Worm (Caenorhabditis elegans) whole organism, L3 larva: ENCODE data around the gene srh-174.

ENCODE experiments used
- R02D3.7 ChIP-seq: fragments of 150-350 bp; optimal IDR thresholded peaks from 2 replicates; lab custom pipeline; 2014; ENCODE audit warnings: missing biosample characterization, missing genetic modification characterization
- ama-1 ChIP-seq: fragments of 150-350 bp; optimal IDR thresholded peaks from 2 replicates; lab custom pipeline; 2018
- ceh-16 ChIP-seq: sonication (generic microtip); optimal IDR thresholded peaks from 2 replicates; lab custom pipeline; 2017; ENCODE audit warnings: missing biosample characterization, missing genetic modification characterization
- ceh-28 ChIP-seq: fragments of 150-350 bp; optimal IDR thresholded peaks from 2 replicates; lab custom pipeline; 2014; ENCODE audit warnings: missing biosample characterization, missing genetic modification reagents, missing genetic modification characterization
- ceh-82 ChIP-seq: fragments of 150-350 bp; optimal IDR thresholded peaks from 2 replicates; lab custom pipeline; 2014; ENCODE audit warnings: missing biosample characterization, missing genetic modification characterization
- ceh-9 ChIP-seq: sonication (generic microtip); optimal IDR thresholded peaks from 2 replicates; lab custom pipeline; 2018; ENCODE audit warnings: missing biosample characterization, missing genetic modification characterization
- daf-12 ChIP-seq: fragments of 150-350 bp; optimal IDR thresholded peaks from 2 replicates; lab custom pipeline; 2014; ENCODE audit warnings: missing biosample characterization, missing genetic modification reagents, missing genetic modification characterization
- egl-27 ChIP-seq: sonication (generic microtip); optimal IDR thresholded peaks from 4 replicates; lab custom pipeline; 2017; ENCODE audit warnings: missing biosample characterization, missing genetic modification reagents, missing genetic modification characterization
- egl-5 ChIP-seq: fragments of 150-350 bp; optimal IDR thresholded peaks from 2 replicates; lab custom pipeline; 2017; ENCODE audit warnings: missing biosample characterization, missing genetic modification reagents, missing genetic modification characterization, inconsistent platforms
- elt-1 ChIP-seq: fragments of 150-350 bp; optimal IDR thresholded peaks from 2 replicates; lab custom pipeline; 2014; ENCODE audit warnings: missing biosample characterization, missing genetic modification characterization
- elt-2 ChIP-seq: sonication (generic microtip); optimal IDR thresholded peaks from 2 replicates; lab custom pipeline; 2016; ENCODE audit warnings: missing genetic modification reagents, mild to moderate bottlenecking, missing genetic modification characterization, missing compliant biosample characterization
- elt-3 ChIP-seq, 3 experiments: fragments of 150-350 bp in 1 of 3; sonication (generic microtip) in 2 of 3; optimal IDR thresholded peaks; 2 replicates in 2 of 3; 4 replicates in 1 of 3; lab custom pipeline; 2014 to 2017; ENCODE audit warnings: missing biosample characterization in 3 of 3, missing genetic modification characterization in 3 of 3
- fkh-10 ChIP-seq: sonication (generic microtip); optimal IDR thresholded peaks from 2 replicates; lab custom pipeline; 2017; ENCODE audit warnings: missing biosample characterization, missing genetic modification reagents, missing genetic modification characterization
- fkh-2 ChIP-seq: fragments of 150-350 bp; optimal IDR thresholded peaks from 2 replicates; lab custom pipeline; 2014; ENCODE audit warnings: missing biosample characterization, missing genetic modification reagents, missing genetic modification characterization
- fos-1 ChIP-seq: fragments of 150-350 bp; optimal IDR thresholded peaks from 2 replicates; lab custom pipeline; 2014; ENCODE audit warnings: missing biosample characterization, missing genetic modification characterization
- lin-15B ChIP-seq: fragments of 150-350 bp; optimal IDR thresholded peaks from 2 replicates; lab custom pipeline; 2014; ENCODE audit warnings: missing biosample characterization, missing genetic modification characterization
- lin-39 ChIP-seq: fragments of 150-350 bp; optimal IDR thresholded peaks from 2 replicates; lab custom pipeline; 2018; ENCODE audit warnings: missing biosample characterization, missing genetic modification reagents, missing genetic modification characterization
- mdl-1 ChIP-seq: fragments of 150-350 bp; optimal IDR thresholded peaks from 2 replicates; lab custom pipeline; 2014; ENCODE audit warnings: missing biosample characterization, missing genetic modification characterization
- nfya-1 ChIP-seq: sonication (generic microtip); optimal IDR thresholded peaks from 2 replicates; lab custom pipeline; 2017; ENCODE audit warnings: missing genetic modification characterization, mild to moderate bottlenecking, missing compliant biosample characterization, antibody characterized with exemption, moderate library complexity; ENCODE audit not compliant: insufficient read depth
- nhr-11 ChIP-seq: fragments of 150-350 bp; optimal IDR thresholded peaks from 2 replicates; lab custom pipeline; 2014; ENCODE audit warnings: missing biosample characterization, missing genetic modification characterization
- nhr-12 ChIP-seq: fragments of 150-350 bp; optimal IDR thresholded peaks from 2 replicates; lab custom pipeline; 2014; ENCODE audit warnings: missing biosample characterization, missing genetic modification characterization
- nhr-23 ChIP-seq: fragments of 150-350 bp; optimal IDR thresholded peaks from 2 replicates; lab custom pipeline; 2014; ENCODE audit warnings: missing biosample characterization, missing genetic modification reagents, missing genetic modification characterization
- nhr-237 ChIP-seq: fragments of 150-350 bp; optimal IDR thresholded peaks from 2 replicates; lab custom pipeline; 2014; ENCODE audit warnings: missing biosample characterization, missing genetic modification characterization
- nhr-25 ChIP-seq: sonication (generic microtip); optimal IDR thresholded peaks from 2 replicates; lab custom pipeline; 2017; ENCODE audit warnings: missing biosample characterization, missing genetic modification characterization
- nhr-28 ChIP-seq: fragments of 150-350 bp; optimal IDR thresholded peaks from 2 replicates; lab custom pipeline; 2014; ENCODE audit warnings: missing biosample characterization, missing genetic modification characterization
- nhr-43 ChIP-seq: sonication (generic microtip); optimal IDR thresholded peaks from 2 replicates; lab custom pipeline; 2016; ENCODE audit warnings: mild to moderate bottlenecking, missing genetic modification characterization, missing compliant biosample characterization; ENCODE audit not compliant: poor library complexity, severe bottlenecking
- nhr-77 ChIP-seq: fragments of 150-350 bp; optimal IDR thresholded peaks from 2 replicates; lab custom pipeline; 2014; ENCODE audit warnings: missing biosample characterization, missing genetic modification characterization
- pha-4 ChIP-seq: fragments of 150-350 bp; optimal IDR thresholded peaks from 2 replicates; lab custom pipeline; 2014; ENCODE audit warnings: missing biosample characterization, missing genetic modification reagents, missing genetic modification characterization
- pqm-1 ChIP-seq: fragments of 150-350 bp; optimal IDR thresholded peaks from 2 replicates; lab custom pipeline; 2017; ENCODE audit warnings: missing biosample characterization, missing genetic modification characterization, inconsistent platforms
- sea-2 ChIP-seq: fragments of 150-350 bp; sonication (generic microtip); optimal IDR thresholded peaks from 4 replicates; lab custom pipeline; 2014; ENCODE audit warnings: missing biosample characterization, missing genetic modification reagents, missing genetic modification characterization
- skn-1 ChIP-seq: fragments of 150-350 bp; optimal IDR thresholded peaks from 2 replicates; lab custom pipeline; 2014; ENCODE audit warnings: missing biosample characterization, missing genetic modification characterization
- snpc-4 ChIP-seq: fragments of 150-350 bp; optimal IDR thresholded peaks from 2 replicates; lab custom pipeline; 2014; ENCODE audit warnings: missing biosample characterization, missing genetic modification characterization
- tbx-2 ChIP-seq: sonication (generic microtip); optimal IDR thresholded peaks from 2 replicates; lab custom pipeline; 2016; ENCODE audit warnings: mild to moderate bottlenecking, missing genetic modification characterization, missing compliant biosample characterization
- unc-62 ChIP-seq: fragments of 150-350 bp; sonication (generic microtip); optimal IDR thresholded peaks from 4 replicates; lab custom pipeline; 2014; ENCODE audit warnings: missing biosample characterization, missing genetic modification reagents, missing genetic modification characterization
- ztf-11 ChIP-seq: fragments of 150-350 bp; optimal IDR thresholded peaks from 2 replicates; lab custom pipeline; 2014; ENCODE audit warnings: missing biosample characterization, missing genetic modification characterization

srh-174 gene

ce11 chrV:17201847-17202246 lies 23.3 kb downstream of the srh-174 start, which contains the start of gene Y68A4A.10:
Y68A4A.10 (plus strand) TSS chrV:17202147.
- no peak for TF ChIP-seq nhr-23 (tag; lab: Kevin White, UChicago)
- TF ChIP-seq egl-5 (tag; lab: Kevin White, UChicago), result no peak
- no peak for TF ChIP-seq ceh-9 (tag; lab: Kevin White, UChicago)
- no peak for TF ChIP-seq ceh-16
- no peak for TF ChIP-seq nhr-43 (tag; lab: Kevin White, UChicago)
- no peak for TF ChIP-seq nhr-25
- TF ChIP-seq ztf-11 (tag; lab: Kevin White, UChicago), result no peak
- TF ChIP-seq R02D3.7 (tag; lab: Kevin White, UChicago), result no peak
- no peak for TF ChIP-seq egl-27 (tag; lab: Kevin White, UChicago)
- no peak for TF ChIP-seq nhr-11 (tag; lab: Kevin White, UChicago)
- TF ChIP-seq tbx-2, result no peak
- no peak for TF ChIP-seq ceh-28 (tag; lab: Kevin White, UChicago)
- no peak for TF ChIP-seq ceh-82 (tag; lab: Kevin White, UChicago)
- no peak for TF ChIP-seq ama-1 (lab: Kevin White, UChicago)
- no peak for TF ChIP-seq pqm-1 (tag; lab: Kevin White, UChicago)
- no peak for TF ChIP-seq nhr-12 (tag; lab: Kevin White, UChicago)
- no peak for TF ChIP-seq nhr-237 (tag; lab: Kevin White, UChicago)
- no peak for TF ChIP-seq nhr-77 (tag; lab: Kevin White, UChicago)

- TF ChIP-seq nhr-11 (tag; lab: Kevin White, UChicago) (no peak), lin-39 (tag; lab: Kevin White, UChicago) (no peak), elt-1 (no peak), daf-12 (tag; lab: Kevin White, UChicago) (no peak), ceh-82 (tag; lab: Kevin White, UChicago) (no peak), ceh-9 (tag; lab: Kevin White, UChicago) (no peak), elt-2 (no peak), ceh-16 (no peak)
These were observed 27.9 kb downstream of the srh-174 start for ce11 chrV:17206469-17206868.

- no peak for TF ChIP-seq fos-1 (tag; lab: Kevin White, UChicago)
- TF ChIP-seq elt-2, result no peak
- TF ChIP-seq elt-1, result no peak
- no peak for TF ChIP-seq nhr-25
- no peak for TF ChIP-seq fkh-2 (tag; lab: Kevin White, UChicago)
- TF ChIP-seq fkh-10, result no peak
- no peak for TF ChIP-seq lin-15B (tag; lab: Kevin White, UChicago)
- no peak for TF ChIP-seq ceh-82 (tag; lab: Kevin White, UChicago)
- TF ChIP-seq ama-1 (lab: Kevin White, UChicago), result no peak
- no peak for TF ChIP-seq nhr-77 (tag; lab: Kevin White, UChicago)
- no peak for TF ChIP-seq lin-39 (tag; lab: Kevin White, UChicago)
These were observed 29.5 kb downstream of the srh-174 start, which contains the start of gene Y68A4A.13 for ce11 chrV:17208045-17208444. Y68A4A.13 (minus strand) TSS chrV:17208145.

- no peak for TF ChIP-seq sea-2 (GFP tag; lab: Kevin White, UChicago)
- no peak for TF ChIP-seq ama-1 (lab: Kevin White, UChicago)
- TF ChIP-seq nhr-28, result no peak
- no peak for TF ChIP-seq snpc-4 (tag; lab: Kevin White, UChicago)
- TF ChIP-seq ceh-82 (tag; lab: Kevin White, UChicago), result no peak
- no peak for TF ChIP-seq ceh-9 (tag; lab: Kevin White, UChicago)
- no peak for TF ChIP-seq skn-1 (tag; lab: Kevin White, UChicago)
- TF ChIP-seq nhr-237 (tag; lab: Kevin White, UChicago), result no peak
- TF ChIP-seq ztf-11 (tag; lab: Kevin White, UChicago), result no peak
- no peak for TF ChIP-seq mdl-1
- TF ChIP-seq nhr-12 (tag; lab: Kevin White, UChicago), result no peak
- no peak for TF ChIP-seq daf-12 (tag; lab: Kevin White, UChicago)
- TF ChIP-seq pha-4, result no peak
- no peak for TF ChIP-seq unc-62 (GFP tag; lab: Kevin White, UChicago)
- no peak for TF ChIP-seq elt-3 (tag; optimal IDR thresholded peaks at IDR 0.05; lab: Kevin White, UChicago)
- TF ChIP-seq nfya-1 (tag; lab: Kevin White, UChicago), result no peak
- TF ChIP-seq, all 47 proteins: peak for 0
These were observed 33.6 kb downstream of the srh-174 start, which contains the start of gene srh-236 for ce11 chrV:17211989-17212731. srh-236 (minus strand) TSS chrV:17212039.
